Fruit fly (Drosophila melanogaster) whole organism, prepupa: ENCODE results near the gene cass.

Source experiments
- Blimp-1 ChIP-seq: fragments of 200-800 bp; sonication (Bioruptor generic); optimal IDR thresholded peaks from 3 replicates; lab custom pipeline; 2017; ENCODE audit warnings: missing biosample characterization, missing genetic modification characterization, mild to moderate bottlenecking, moderate library complexity, missing genetic modification reagents
- CG10631 ChIP-seq: fragments of 200-800 bp; sonication (Bioruptor generic); optimal IDR thresholded peaks from 2 replicates; lab custom pipeline; 2016; ENCODE audit warnings: missing biosample characterization, missing genetic modification characterization
- CG11294 ChIP-seq: fragments of 200-800 bp; sonication (Bioruptor generic); IDR thresholded peaks from 2 replicates; pipeline ENCODE4 v1.3.6; 2022; ENCODE audit warnings: missing biosample characterization, missing genetic modification characterization
- CG11902 ChIP-seq: fragments of 200-800 bp; sonication (Bioruptor generic); optimal IDR thresholded peaks from 3 replicates; lab custom pipeline; 2016; ENCODE audit warnings: missing biosample characterization, missing genetic modification characterization
- CG15336 ChIP-seq: fragments of 200-800 bp; sonication (Bioruptor generic); IDR thresholded peaks from 2 replicates; pipeline ENCODE4 v1.3.6; 2022; ENCODE audit warnings: missing biosample characterization, missing genetic modification characterization
- CG3032 ChIP-seq: fragments of 200-800 bp; optimal IDR thresholded peaks from 2 replicates; lab custom pipeline; 2019; ENCODE audit warnings: missing biosample characterization, mild to moderate bottlenecking, missing genetic modification characterization, moderate library complexity
- CG31627 ChIP-seq: fragments of 200-800 bp; sonication (Bioruptor generic); optimal IDR thresholded peaks from 3 replicates; lab custom pipeline; 2016; ENCODE audit warnings: missing biosample characterization, missing genetic modification characterization
- CG32006 ChIP-seq: fragments of 200-800 bp; sonication (Bioruptor generic); optimal IDR thresholded peaks from 3 replicates; lab custom pipeline; 2017; ENCODE audit warnings: missing biosample characterization, mild to moderate bottlenecking, missing genetic modification characterization
- CG3919 ChIP-seq: fragments of 200-800 bp; sonication (Bioruptor generic); optimal IDR thresholded peaks from 3 replicates; lab custom pipeline; 2016; ENCODE audit warnings: missing biosample characterization, missing genetic modification characterization
- CG4318 ChIP-seq: fragments of 200-800 bp; sonication (Bioruptor generic); optimal IDR thresholded peaks from 3 replicates; lab custom pipeline; 2017; ENCODE audit warnings: missing biosample characterization, mild to moderate bottlenecking, missing genetic modification characterization
- CG6163 ChIP-seq: fragments of 200-800 bp; sonication (Bioruptor generic); IDR thresholded peaks from 3 replicates; pipeline ENCODE4 v1.3.6; 2022; ENCODE audit warnings: missing biosample characterization, missing genetic modification characterization
- CG6276 ChIP-seq: fragments of 200-800 bp; sonication (Bioruptor generic); optimal IDR thresholded peaks from 2 replicates; lab custom pipeline; 2017; ENCODE audit warnings: missing biosample characterization, mild to moderate bottlenecking, missing genetic modification characterization
- CG6792 ChIP-seq: fragments of 200-800 bp; sonication (Bioruptor generic); optimal IDR thresholded peaks from 3 replicates; lab custom pipeline; 2016; ENCODE audit warnings: missing biosample characterization, missing genetic modification characterization
- CG7368 ChIP-seq: fragments of 200-800 bp; sonication (Bioruptor generic); optimal IDR thresholded peaks from 3 replicates; lab custom pipeline; 2016; ENCODE audit warnings: missing biosample characterization, missing genetic modification characterization
- CG8119 ChIP-seq: fragments of 200-800 bp; sonication (Bioruptor generic); IDR thresholded peaks from 3 replicates; pipeline ENCODE4 v1.3.6; 2022; ENCODE audit warnings: missing biosample characterization, missing genetic modification characterization
- CG8319 ChIP-seq: fragments of 200-800 bp; sonication (Bioruptor generic); optimal IDR thresholded peaks from 3 replicates; lab custom pipeline; 2016; ENCODE audit warnings: missing biosample characterization, missing genetic modification characterization
- CG8632 ChIP-seq: fragments of 200-800 bp; sonication (Bioruptor generic); optimal IDR thresholded peaks from 3 replicates; lab custom pipeline; 2016; ENCODE audit warnings: missing biosample characterization, missing genetic modification characterization
- CG9139 ChIP-seq: fragments of 200-800 bp; sonication (Bioruptor generic); optimal IDR thresholded peaks from 3 replicates; lab custom pipeline; 2017; ENCODE audit warnings: missing biosample characterization, mild to moderate bottlenecking, missing genetic modification characterization
- Eip75B ChIP-seq: fragments of 200-800 bp; sonication (Bioruptor generic); optimal IDR thresholded peaks from 3 replicates; lab custom pipeline; 2016; ENCODE audit warnings: missing biosample characterization, missing genetic modification characterization
- Eip93F ChIP-seq: fragments of 200-800 bp; sonication (Bioruptor generic); optimal IDR thresholded peaks from 2 replicates; lab custom pipeline; 2016; ENCODE audit warnings: missing biosample characterization, mild to moderate bottlenecking, missing genetic modification characterization
- Ets21C ChIP-seq: fragments of 200-800 bp; sonication (Bioruptor generic); optimal IDR thresholded peaks from 3 replicates; lab custom pipeline; 2016; ENCODE audit warnings: missing biosample characterization, missing genetic modification characterization
- Ets96B ChIP-seq: fragments of 200-800 bp; optimal IDR thresholded peaks from 2 replicates; lab custom pipeline; 2019; ENCODE audit warnings: missing biosample characterization, mild to moderate bottlenecking, missing genetic modification characterization, moderate library complexity
- Gug ChIP-seq: fragments of 200-800 bp; sonication (Bioruptor generic); IDR thresholded peaks from 2 replicates; pipeline ENCODE4 v1.3.6; 2022; ENCODE audit warnings: missing biosample characterization, missing genetic modification characterization
- Hr38 ChIP-seq: sonication (Bioruptor generic); optimal IDR thresholded peaks from 2 replicates; lab custom pipeline; 2016; ENCODE audit warnings: missing biosample characterization, missing genetic modification characterization
- Hr39 ChIP-seq: fragments of 200-800 bp; sonication (Bioruptor generic); optimal IDR thresholded peaks from 2 replicates; lab custom pipeline; 2016; ENCODE audit warnings: missing biosample characterization, missing genetic modification characterization
- Hr4 ChIP-seq: fragments of 200-800 bp; sonication (Bioruptor generic); optimal IDR thresholded peaks from 3 replicates; lab custom pipeline; 2016; ENCODE audit warnings: missing biosample characterization, missing genetic modification characterization
- Lpt ChIP-seq: fragments of 200-800 bp; sonication (Bioruptor generic); optimal IDR thresholded peaks from 3 replicates; lab custom pipeline; 2016; ENCODE audit warnings: missing biosample characterization, missing genetic modification characterization
- OdsH ChIP-seq: fragments of 200-800 bp; sonication (Bioruptor generic); optimal IDR thresholded peaks from 3 replicates; lab custom pipeline; 2016; ENCODE audit warnings: missing biosample characterization, missing genetic modification characterization
- Smox ChIP-seq: fragments of 200-800 bp; sonication (Bioruptor generic); optimal IDR thresholded peaks from 3 replicates; lab custom pipeline; 2016; ENCODE audit warnings: missing biosample characterization, missing genetic modification characterization
- Sox102F ChIP-seq: fragments of 200-800 bp; sonication (Bioruptor generic); optimal IDR thresholded peaks from 2 replicates; lab custom pipeline; 2016; ENCODE audit warnings: missing biosample characterization, mild to moderate bottlenecking, missing genetic modification characterization
- Sox14 ChIP-seq: fragments of 200-800 bp; sonication (Bioruptor generic); optimal IDR thresholded peaks from 3 replicates; lab custom pipeline; 2016; ENCODE audit warnings: missing biosample characterization, missing genetic modification characterization
- Sox15 ChIP-seq: fragments of 200-800 bp; sonication (Bioruptor generic); optimal IDR thresholded peaks from 3 replicates; lab custom pipeline; 2016; ENCODE audit warnings: missing biosample characterization, missing genetic modification characterization
- achi ChIP-seq: fragments of 200-800 bp; sonication (Bioruptor generic); optimal IDR thresholded peaks from 3 replicates; lab custom pipeline; 2016; ENCODE audit warnings: missing biosample characterization, missing genetic modification characterization
- acj6 ChIP-seq: fragments of 200-800 bp; sonication (Bioruptor generic); optimal IDR thresholded peaks from 3 replicates; lab custom pipeline; 2016; ENCODE audit warnings: missing biosample characterization, missing genetic modification characterization
- cyc ChIP-seq: fragments of 200-800 bp; sonication (Bioruptor generic); optimal IDR thresholded peaks from 3 replicates; lab custom pipeline; 2016; ENCODE audit warnings: missing biosample characterization, missing genetic modification characterization
- dac ChIP-seq: fragments of 200-800 bp; sonication (Bioruptor generic); optimal IDR thresholded peaks from 2 replicates; lab custom pipeline; 2017; ENCODE audit warnings: missing biosample characterization, mild to moderate bottlenecking, missing genetic modification characterization
- dsx ChIP-seq: fragments of 200-800 bp; optimal IDR thresholded peaks from 3 replicates; lab custom pipeline; 2019; ENCODE audit warnings: missing biosample characterization, mild to moderate bottlenecking, missing genetic modification characterization, moderate library complexity; ENCODE audit not compliant: poor library complexity, severe bottlenecking
- eg ChIP-seq: fragments of 200-800 bp; sonication (Bioruptor generic); IDR thresholded peaks from 3 replicates; pipeline ENCODE4 v1.3.6; 2022; ENCODE audit warnings: missing biosample characterization, missing genetic modification characterization
- esn ChIP-seq: fragments of 200-800 bp; sonication (Bioruptor generic); optimal IDR thresholded peaks from 2 replicates; lab custom pipeline; 2016; ENCODE audit warnings: missing biosample characterization, mild to moderate bottlenecking, missing genetic modification characterization, moderate library complexity
- fd59A ChIP-seq: fragments of 200-800 bp; sonication (Bioruptor generic); optimal IDR thresholded peaks from 2 replicates; lab custom pipeline; 2017; ENCODE audit warnings: missing biosample characterization, mild to moderate bottlenecking, missing genetic modification characterization, missing genetic modification reagents
- fd85E ChIP-seq: fragments of 200-800 bp; sonication (Bioruptor generic); optimal IDR thresholded peaks from 3 replicates; lab custom pipeline; 2016; ENCODE audit warnings: missing biosample characterization, missing genetic modification characterization
- fkh ChIP-seq: fragments of 200-800 bp; sonication (Bioruptor generic); optimal IDR thresholded peaks from 3 replicates; lab custom pipeline; 2017; ENCODE audit warnings: missing biosample characterization, mild to moderate bottlenecking, missing genetic modification characterization, moderate library complexity
- lz ChIP-seq: fragments of 200-800 bp; sonication (Bioruptor generic); optimal IDR thresholded peaks from 3 replicates; lab custom pipeline; 2016; ENCODE audit warnings: missing biosample characterization, missing genetic modification characterization
- net ChIP-seq: fragments of 200-800 bp; sonication (Bioruptor generic); optimal IDR thresholded peaks from 3 replicates; lab custom pipeline; 2016; ENCODE audit warnings: missing biosample characterization, missing genetic modification characterization
- pdm3 ChIP-seq: fragments of 200-800 bp; sonication (Bioruptor generic); optimal IDR thresholded peaks from 3 replicates; lab custom pipeline; 2016; ENCODE audit warnings: missing biosample characterization, missing genetic modification characterization
- svp ChIP-seq: fragments of 200-800 bp; sonication (Bioruptor generic); peaks from one replicate; lab custom pipeline; 2016; ENCODE audit warnings: missing biosample characterization, missing genetic modification characterization
- topi ChIP-seq: fragments of 200-800 bp; sonication (Bioruptor generic); optimal IDR thresholded peaks from 3 replicates; lab custom pipeline; 2016; ENCODE audit warnings: missing biosample characterization, missing genetic modification characterization
- vri ChIP-seq: fragments of 200-800 bp; sonication (Bioruptor generic); optimal IDR thresholded peaks from 3 replicates; lab custom pipeline; 2016; ENCODE audit warnings: missing biosample characterization, mild to moderate bottlenecking, missing genetic modification characterization

The cass gene

dm6 chr2L:17485457-17485856 is 7.8 kb upstream of the cass start, which contains the start of the genes CG43221 and CG43645:
TSS of gene CG43221 (plus strand) at chr2L:17485757.
TSS of gene CG43645 (plus strand) at chr2L:17485757.
- no peak for TF ChIP-seq fkh (GFP tag; lab: Kevin White, UChicago)
- TF ChIP-seq Eip93F (GFP tag; lab: Kevin White, UChicago) = no peak
- TF ChIP-seq Ets96B = no peak
- no peak for TF ChIP-seq CG32006 (GFP tag; lab: Kevin White, UChicago)
- TF ChIP-seq CG11902 = no peak
- no peak for TF ChIP-seq Gug (GFP tag; lab: Robert Waterston, UW)
- no peak for TF ChIP-seq CG31627 (GFP tag; lab: Kevin White, UChicago)
- TF ChIP-seq CG7368 (GFP tag; lab: Kevin White, UChicago) = no peak
- no peak for TF ChIP-seq Hr4 (GFP tag; lab: Kevin White, UChicago)
- no peak for TF ChIP-seq CG9139 (GFP tag; lab: Kevin White, UChicago)
- TF ChIP-seq Smox (GFP tag; lab: Kevin White, UChicago) = no peak
- no peak for TF ChIP-seq acj6 (GFP tag; lab: Kevin White, UChicago)
- TF ChIP-seq CG8119 = no peak
- no peak for TF ChIP-seq esn (GFP tag; lab: Kevin White, UChicago)
- no peak for TF ChIP-seq net
- TF ChIP-seq topi = no peak

dm6 chr2L:17484174-17484573 is 6.5 kb upstream of the cass start, which contains the start of the genes GCS2beta and CG5131:
TSS of gene GCS2beta (minus strand) at chr2L:17484307.
TSS of gene CG5131 (plus strand) at chr2L:17484501.
- TF ChIP-seq CG6163 = peak; percentile 92
- peak; percentile 95 for TF ChIP-seq OdsH
- peak; percentile 97 for TF ChIP-seq CG31627 (GFP tag; lab: Kevin White, UChicago)
- TF ChIP-seq CG3032 (tag; lab: Kevin White, UChicago) = peak; percentile 87
- peak; percentile 93 for TF ChIP-seq lz (GFP tag; lab: Kevin White, UChicago)
- TF ChIP-seq CG6792 (GFP tag; lab: Kevin White, UChicago) = peak; percentile 85
- peak; percentile 89 for TF ChIP-seq vri
- peak; percentile 93 for TF ChIP-seq Ets21C
- peak; percentile 82 for TF ChIP-seq CG8632 (GFP tag; lab: Kevin White, UChicago)
- peak; percentile 37 for TF ChIP-seq Blimp-1 (GFP tag; lab: Kevin White, UChicago)
- TF ChIP-seq cyc = peak; percentile 96
- peak; percentile 97 for TF ChIP-seq svp (GFP tag; lab: Kevin White, UChicago)
- TF ChIP-seq acj6 (GFP tag; lab: Kevin White, UChicago) = peak; percentile 93
- peak; percentile 88 for TF ChIP-seq CG11294
- TF ChIP-seq CG3919 (GFP tag; lab: Kevin White, UChicago) = peak; percentile 94
- TF ChIP-seq CG15336 (GFP tag; lab: Robert Waterston, UW) = peak; percentile 85
- TF ChIP-seq fd59A (GFP tag; lab: Kevin White, UChicago) = peak; percentile 70
- TF ChIP-seq dac (GFP tag; lab: Kevin White, UChicago) = peak; percentile 93
- peak; percentile 61 for TF ChIP-seq fd85E (GFP tag; lab: Kevin White, UChicago)
- peak; percentile 73 for TF ChIP-seq CG6276
- TF ChIP-seq dsx = peak; percentile 61
- TF ChIP-seq Sox15 (GFP tag; lab: Kevin White, UChicago) = peak; percentile 94
- peak; percentile 88 for TF ChIP-seq Sox102F (GFP tag; lab: Kevin White, UChicago)
- peak; percentile 91 for TF ChIP-seq Eip75B (GFP tag; lab: Kevin White, UChicago)
- TF ChIP-seq CG7368 (GFP tag; lab: Kevin White, UChicago) = peak; percentile 92
- peak; percentile 94 for TF ChIP-seq Hr38
- no peak for TF ChIP-seq Eip93F (GFP tag; lab: Kevin White, UChicago)
- peak; percentile 93 for TF ChIP-seq CG32006 (GFP tag; lab: Kevin White, UChicago)
- TF ChIP-seq achi (GFP tag; lab: Kevin White, UChicago) = peak; percentile 91
- TF ChIP-seq CG10631 (GFP tag; lab: Kevin White, UChicago) = peak; percentile 95
- TF ChIP-seq Ets96B = peak; percentile 80
- peak; percentile 89 for TF ChIP-seq CG4318 (GFP tag; lab: Kevin White, UChicago)
- TF ChIP-seq topi = peak; percentile 91
- peak; percentile 95 for TF ChIP-seq CG11902
- TF ChIP-seq Gug (GFP tag; lab: Robert Waterston, UW) = peak; percentile 91
- TF ChIP-seq fkh (GFP tag; lab: Kevin White, UChicago) = no peak
- peak; percentile 95 for TF ChIP-seq Sox14 (GFP tag; lab: Kevin White, UChicago)
- peak; percentile 96 for TF ChIP-seq pdm3
- peak; percentile 97 for TF ChIP-seq Hr39
- TF ChIP-seq CG8119 = peak; percentile 87
- peak; percentile 91 for TF ChIP-seq CG8319
- peak; percentile 90 for TF ChIP-seq Smox (GFP tag; lab: Kevin White, UChicago)
- TF ChIP-seq Hr4 (GFP tag; lab: Kevin White, UChicago) = peak; percentile 96
- peak; percentile 81 for TF ChIP-seq Lpt (GFP tag; lab: Kevin White, UChicago)
- TF ChIP-seq eg (GFP tag; lab: Robert Waterston, UW) = peak; percentile 95
